5 worm cellular contexts compared by ENCODE assay signal in genomic region chrIII:10214540-10214979, ce11.
TF ChIP-seq lines count a peak whose summit lies in the region.

No protein-coding gene starts in this region.

TF ChIP-seq in whole organism, L1 larva, 84 proteins besides CTCF, POLR2A, EP300 and RAD21 (continued from another document and continues in another):
- TF ChIP-seq ets-5 (GFP tag; IDR thresholded peaks at IDR 0.05; lab: Robert Waterston, UW) (no peak), F16B12.6 (tag; optimal IDR thresholded peaks at IDR 0.05; lab: Kevin White, UChicago) (no peak), tlp-1 (tag; optimal IDR thresholded peaks at IDR 0.05; lab: Kevin White, UChicago) (no peak), tbx-2 (tag; optimal IDR thresholded peaks at IDR 0.05; lab: Kevin White, UChicago) (peak; percentile 49), jun-1 (tag; optimal IDR thresholded peaks at IDR 0.05; lab: Kevin White, UChicago) (no peak), nhr-76 (tag; optimal IDR thresholded peaks at IDR 0.05; lab: Kevin White, UChicago) (no peak), pax-3 (tag; optimal IDR thresholded peaks at IDR 0.05; lab: Kevin White, UChicago) (peak; percentile 59), efl-3 (GFP tag; optimal IDR thresholded peaks at IDR 0.05; lab: Kevin White, UChicago) (no peak), mef-2 (tag; optimal IDR thresholded peaks at IDR 0.05; lab: Kevin White, UChicago) (no peak), lin-13 (GFP tag; optimal IDR thresholded peaks at IDR 0.05; lab: Kevin White, UChicago) (no peak), swsn-7 (tag; optimal IDR thresholded peaks at IDR 0.05; lab: Kevin White, UChicago) (peak; percentile 28), mdl-1 (tag; optimal IDR thresholded peaks at IDR 0.05; lab: Kevin White, UChicago) (no peak), nhr-85 (tag; lab: Kevin White, UChicago) (peak; percentile 4), nhr-47 (tag; optimal IDR thresholded peaks at IDR 0.05; lab: Kevin White, UChicago) (peak; percentile 66), zag-1 (tag; optimal IDR thresholded peaks at IDR 0.05; lab: Kevin White, UChicago) (no peak), blmp-1 (tag; optimal IDR thresholded peaks at IDR 0.05; lab: Kevin White, UChicago) (no peak), sup-37 (GFP tag; optimal IDR thresholded peaks at IDR 0.05; lab: Kevin White, UChicago) (peak; percentile 38), C34B4.2 (tag; optimal IDR thresholded peaks at IDR 0.05; lab: Kevin White, UChicago) (no peak), mab-9 (GFP tag; IDR thresholded peaks at IDR 0.05; lab: Robert Waterston, UW) (no peak), rnt-1 (tag; optimal IDR thresholded peaks at IDR 0.05; lab: Kevin White, UChicago) (peak; percentile 48), ztf-11 (tag; optimal IDR thresholded peaks at IDR 0.05; lab: Kevin White, UChicago) (peak in 1 of 2 experiments; percentile 22), nhr-28 (tag; optimal IDR thresholded peaks at IDR 0.05; lab: Kevin White, UChicago) (no peak), nhr-71 (tag; optimal IDR thresholded peaks at IDR 0.05; lab: Kevin White, UChicago) (peak; percentile 75), skn-1 (tag; optimal IDR thresholded peaks at IDR 0.05; lab: Kevin White, UChicago) (no peak), elt-2 (tag; optimal IDR thresholded peaks at IDR 0.05; lab: Kevin White, UChicago) (peak; percentile 60), hpl-2 (GFP tag; optimal IDR thresholded peaks at IDR 0.05; lab: Kevin White, UChicago) (peak; percentile 46), dsc-1 (tag; optimal IDR thresholded peaks at IDR 0.05; lab: Kevin White, UChicago) (peak; percentile 10), ces-1 (GFP tag; optimal IDR thresholded peaks at IDR 0.05; lab: Kevin White, UChicago) (no peak)

TF ChIP-seq in whole organism, L2 larva, 48 proteins besides CTCF, POLR2A, EP300 and RAD21 (continued from another document):
- TF ChIP-seq nhr-25 (tag; optimal IDR thresholded peaks at IDR 0.05; lab: Kevin White, UChicago) (peak; percentile 59), skn-1 (tag; optimal IDR thresholded peaks at IDR 0.05; lab: Kevin White, UChicago) (no peak), elt-1 (tag; optimal IDR thresholded peaks at IDR 0.05; lab: Kevin White, UChicago) (no peak), ztf-1 (GFP tag; conservative IDR thresholded peaks at IDR 0.05; lab: Robert Waterston, UW) (no peak), zag-1 (tag; optimal IDR thresholded peaks at IDR 0.05; lab: Kevin White, UChicago) (no peak), nhr-77 (tag; optimal IDR thresholded peaks at IDR 0.05; lab: Kevin White, UChicago) (no peak), mbf-1 (tag; optimal IDR thresholded peaks at IDR 0.05; lab: Kevin White, UChicago) (no peak)

TF ChIP-seq in whole organism, L3 larva, 47 proteins besides CTCF, POLR2A, EP300 and RAD21 (continued from another document):
- TF ChIP-seq nhr-43 (tag; optimal IDR thresholded peaks at IDR 0.05; lab: Kevin White, UChicago; ENCODE audit: poor library complexity, severe bottlenecking) (peak; percentile 75), daf-12 (tag; optimal IDR thresholded peaks at IDR 0.05; lab: Kevin White, UChicago) (no peak)

TF ChIP-seq in whole organism, L4 larva, 104 proteins besides CTCF, POLR2A, EP300 and RAD21 (continued from another document):
- TF ChIP-seq lin-13 (GFP tag; optimal IDR thresholded peaks at IDR 0.05; lab: Kevin White, UChicago) (peak; percentile 43), F44E2.7 (GFP tag; IDR thresholded peaks at IDR 0.05; lab: Robert Waterston, UW) (no peak), spr-1 (tag; optimal IDR thresholded peaks at IDR 0.05; lab: Kevin White, UChicago) (peak; percentile 56), nhr-77 (tag; optimal IDR thresholded peaks at IDR 0.05; lab: Kevin White, UChicago) (peak; percentile 75), pqm-1 (tag; optimal IDR thresholded peaks at IDR 0.05; lab: Kevin White, UChicago) (no peak), lim-7 (GFP tag; IDR thresholded peaks at IDR 0.05; lab: Robert Waterston, UW) (0 out of 2 replicates have a peak, but pooled peaks have one; percentile 32), saeg-2 (GFP tag; IDR thresholded peaks at IDR 0.05; lab: Robert Waterston, UW) (0 out of 2 replicates have a peak, but pooled peaks have one; percentile 43), F10B5.3 (tag; optimal IDR thresholded peaks at IDR 0.05; lab: Kevin White, UChicago) (peak; percentile 33), madf-5 (GFP tag; IDR thresholded peaks at IDR 0.05; lab: Robert Waterston, UW) (no peak; a peak in 1 of 4 replicates), nhr-237 (tag; optimal IDR thresholded peaks at IDR 0.05; lab: Kevin White, UChicago) (no peak), Y48G9A.11 (GFP tag; IDR thresholded peaks at IDR 0.05; lab: Robert Waterston, UW) (peak; percentile 70), dmd-9 (GFP tag; IDR thresholded peaks at IDR 0.05; lab: Robert Waterston, UW) (peak; percentile 77), snpc-1.2 (GFP tag; IDR thresholded peaks at IDR 0.05; lab: Robert Waterston, UW) (0 out of 2 replicates have a peak, but pooled peaks have one; percentile 58), T26A8.4 (GFP tag; IDR thresholded peaks at IDR 0.05; lab: Robert Waterston, UW) (peak; percentile 91), spr-3 (GFP tag; optimal IDR thresholded peaks at IDR 0.05; lab: Kevin White, UChicago) (peak; percentile 80), lin-29 (GFP tag; IDR thresholded peaks at IDR 0.05; lab: Robert Waterston, UW) (no peak), ceh-44 (GFP tag; IDR thresholded peaks at IDR 0.05; lab: Robert Waterston, UW) (no peak), set-16 (GFP tag; IDR thresholded peaks at IDR 0.05; lab: Robert Waterston, UW) (peak; percentile 27; the same call in 1 of the 2 replicates), hif-1 (tag; optimal IDR thresholded peaks at IDR 0.05; lab: Kevin White, UChicago) (peak in 1 of 2 experiments; percentile 21), ama-1 (optimal IDR thresholded peaks at IDR 0.05; lab: Kevin White, UChicago) (peak; percentile 90), egl-27 (tag; optimal IDR thresholded peaks at IDR 0.05; lab: Kevin White, UChicago) (no peak), pha-4 (GFP tag; IDR thresholded peaks at IDR 0.05; lab: Robert Waterston, UW) (peak; percentile 83), pha-4 (tag; optimal IDR thresholded peaks at IDR 0.05; lab: Kevin White, UChicago) (no peak), Y75B8A.6 (GFP tag; IDR thresholded peaks at IDR 0.05; lab: Robert Waterston, UW) (peak; percentile 93), lin-1 (GFP tag; IDR thresholded peaks at IDR 0.05; lab: Robert Waterston, UW) (peak; percentile 61; the same call in 1 of the 2 replicates), dmd-6 (GFP tag; IDR thresholded peaks at IDR 0.05; lab: Robert Waterston, UW) (peak; percentile 59), nhr-76 (tag; optimal IDR thresholded peaks at IDR 0.05; lab: Kevin White, UChicago) (no peak), mep-1 (tag; optimal IDR thresholded peaks at IDR 0.05; lab: Kevin White, UChicago) (peak; percentile 87), nhr-42 (GFP tag; IDR thresholded peaks at IDR 0.05; lab: Robert Waterston, UW) (peak; percentile 71; the same call in 1 of the 2 replicates), ceh-28 (tag; optimal IDR thresholded peaks at IDR 0.05; lab: Kevin White, UChicago) (no peak), F26F4.8 (GFP tag; conservative IDR thresholded peaks at IDR 0.05; lab: Robert Waterston, UW) (0 out of 2 replicates have a peak, but pooled peaks have one; percentile 48), mes-2 (tag; optimal IDR thresholded peaks at IDR 0.05; lab: Kevin White, UChicago; ENCODE audit: poor library complexity, severe bottlenecking) (peak; percentile 49), arid-1 (GFP tag; conservative IDR thresholded peaks at IDR 0.05; lab: Robert Waterston, UW) (peak; percentile 70), hlh-30 (tag; optimal IDR thresholded peaks at IDR 0.05; lab: Kevin White, UChicago; ENCODE audit: insufficient read depth) (peak; percentile 58), D1046.2 (GFP tag; IDR thresholded peaks at IDR 0.05; lab: Robert Waterston, UW) (peak; percentile 81; the same call in 1 of the 2 replicates)

TF ChIP-seq in whole organism, young adult, 124 proteins besides CTCF, POLR2A, EP300 and RAD21 (continued from another document and continues in another):
- TF ChIP-seq egrh-3 (GFP tag; IDR thresholded peaks at IDR 0.05; lab: Robert Waterston, UW) (no peak), aptf-3 (GFP tag; IDR thresholded peaks at IDR 0.05; lab: Robert Waterston, UW) (no peak), F52B5.7 (tag; optimal IDR thresholded peaks at IDR 0.05; lab: Kevin White, UChicago) (peak; percentile 81), K11D2.4 (GFP tag; IDR thresholded peaks at IDR 0.05; lab: Robert Waterston, UW) (0 out of 2 replicates have a peak, but pooled peaks have one; percentile 55), xnd-1 (tag; optimal IDR thresholded peaks at IDR 0.05; lab: Kevin White, UChicago) (no peak), repo-1 (tag; optimal IDR thresholded peaks at IDR 0.05; lab: Kevin White, UChicago) (peak; percentile 95), B0035.1 (tag; optimal IDR thresholded peaks at IDR 0.05; lab: Kevin White, UChicago) (peak; percentile 83), zfh-2 (GFP tag; conservative IDR thresholded peaks at IDR 0.05; lab: Robert Waterston, UW) (no peak), akir-1 (GFP tag; optimal IDR thresholded peaks at IDR 0.05; lab: Kevin White, UChicago) (no peak), F22D6.2 (tag; optimal IDR thresholded peaks at IDR 0.05; lab: Kevin White, UChicago) (peak; percentile 53), ceh-79 (tag; optimal IDR thresholded peaks at IDR 0.05; lab: Kevin White, UChicago) (peak; percentile 44), dpff-1 (tag; optimal IDR thresholded peaks at IDR 0.05; lab: Kevin White, UChicago) (no peak), mcd-1 (GFP tag; IDR thresholded peaks at IDR 0.05; lab: Robert Waterston, UW) (peak; percentile 59), Y95B8A.8 (GFP tag; IDR thresholded peaks at IDR 0.05; lab: Robert Waterston, UW) (peak; percentile 79), nhr-179 (tag; optimal IDR thresholded peaks at IDR 0.05; lab: Kevin White, UChicago) (no peak), C17E4.6 (GFP tag; IDR thresholded peaks at IDR 0.05; lab: Robert Waterston, UW) (peak; percentile 28; the same call in 1 of the 2 replicates), B0019.2 (GFP tag; conservative IDR thresholded peaks at IDR 0.05; lab: Robert Waterston, UW) (no peak), dox-1 (GFP tag; IDR thresholded peaks at IDR 0.05; lab: Robert Waterston, UW) (peak; percentile 72), attf-3 (GFP tag; conservative IDR thresholded peaks at IDR 0.05; lab: Robert Waterston, UW) (0 out of 2 replicates have a peak, but pooled peaks have one; percentile 9), bed-2 (GFP tag; IDR thresholded peaks at IDR 0.05; lab: Robert Waterston, UW) (no peak), F39B2.1 (GFP tag; IDR thresholded peaks at IDR 0.05; lab: Robert Waterston, UW) (no peak), snpc-1.3 (tag; optimal IDR thresholded peaks at IDR 0.05; lab: Kevin White, UChicago; ENCODE audit: insufficient read depth) (no peak), ceh-40 (GFP tag; IDR thresholded peaks at IDR 0.05; lab: Robert Waterston, UW) (0 out of 2 replicates have a peak, but pooled peaks have one; percentile 38), Y53F4B.3 (GFP tag; IDR thresholded peaks at IDR 0.05; lab: Robert Waterston, UW) (no peak), unc-62 (GFP tag; optimal IDR thresholded peaks at IDR 0.05; lab: Kevin White, UChicago) (no peak), attf-6 (GFP tag; IDR thresholded peaks at IDR 0.05; lab: Robert Waterston, UW) (no peak), ceh-27 (GFP tag; optimal IDR thresholded peaks at IDR 0.05; lab: Kevin White, UChicago) (no peak), hmg-20 (GFP tag; IDR thresholded peaks at IDR 0.05; lab: Robert Waterston, UW) (0 out of 2 replicates have a peak, but pooled peaks have one; percentile 3), rcor-1 (GFP tag; IDR thresholded peaks at IDR 0.05; lab: Robert Waterston, UW) (peak; percentile 54), lsy-27 (tag; optimal IDR thresholded peaks at IDR 0.05; lab: Kevin White, UChicago; ENCODE audit: borderline replicate concordance, insufficient read depth) (no peak), pha-4 (tag; optimal IDR thresholded peaks at IDR 0.05; lab: Kevin White, UChicago) (no peak), him-1 (tag; optimal IDR thresholded peaks at IDR 0.05; lab: Kevin White, UChicago) (no peak), ceh-58 (GFP tag; IDR thresholded peaks at IDR 0.05; lab: Robert Waterston, UW) (0 out of 2 replicates have a peak, but pooled peaks have one; percentile 6), pbrm-1 (GFP tag; IDR thresholded peaks at IDR 0.05; lab: Robert Waterston, UW) (0 out of 2 replicates have a peak, but pooled peaks have one; percentile 59), somi-1 (GFP tag; optimal IDR thresholded peaks at IDR 0.05; lab: Kevin White, UChicago) (peak; percentile 73), unc-130 (GFP tag; optimal IDR thresholded peaks at IDR 0.05; lab: Kevin White, UChicago) (peak; percentile 21), F55B11.4 (tag; optimal IDR thresholded peaks at IDR 0.05; lab: Kevin White, UChicago; ENCODE audit: borderline replicate concordance, insufficient read depth) (no peak), atf-7 (tag; optimal IDR thresholded peaks at IDR 0.05; lab: Kevin White, UChicago) (peak; percentile 90), rpc-1 (optimal IDR thresholded peaks at IDR 0.05; lab: Kevin White, UChicago) (no peak), rpc-1 (tag; optimal IDR thresholded peaks at IDR 0.05; lab: Kevin White, UChicago) (no peak), ccch-3 (GFP tag; optimal IDR thresholded peaks at IDR 0.05; lab: Kevin White, UChicago) (no peak), ztf-3 (GFP tag; optimal IDR thresholded peaks at IDR 0.05; lab: Kevin White, UChicago) (peak; percentile 80), tbx-9 (tag; optimal IDR thresholded peaks at IDR 0.05; lab: Kevin White, UChicago; ENCODE audit: borderline replicate concordance) (no peak), hlh-26 (GFP tag; conservative IDR thresholded peaks at IDR 0.05; lab: Robert Waterston, UW) (no peak), F23B12.7 (tag; optimal IDR thresholded peaks at IDR 0.05; lab: Kevin White, UChicago; ENCODE audit: insufficient read depth) (no peak), ekl-4 (GFP tag; IDR thresholded peaks at IDR 0.05; lab: Robert Waterston, UW) (peak; percentile 82), cebp-2 (GFP tag; IDR thresholded peaks at IDR 0.05; lab: Robert Waterston, UW) (peak; percentile 52; the same call in 1 of the 2 replicates), hsf-1 (GFP tag; IDR thresholded peaks at IDR 0.05; lab: Robert Waterston, UW) (peak; percentile 58; the same call in 1 of the 2 replicates), madf-8 (GFP tag; conservative IDR thresholded peaks at IDR 0.05; lab: Robert Waterston, UW) (0 out of 2 replicates have a peak, but pooled peaks have one; percentile 13), hmg-1.2 (GFP tag; IDR thresholded peaks at IDR 0.05; lab: Robert Waterston, UW) (peak; percentile 55), tlf-1 (GFP tag; optimal IDR thresholded peaks at IDR 0.05; lab: Kevin White, UChicago) (peak; percentile 93), dpl-1 (GFP tag; optimal IDR thresholded peaks at IDR 0.05; lab: Kevin White, UChicago) (no peak), Y67H2A.10 (GFP tag; conservative IDR thresholded peaks at IDR 0.05; lab: Robert Waterston, UW) (no peak; the same call in 1 of the 2 replicates), attf-5 (GFP tag; optimal IDR thresholded peaks at IDR 0.05; lab: Kevin White, UChicago) (peak; percentile 44), ztf-22 (GFP tag; optimal IDR thresholded peaks at IDR 0.05; lab: Kevin White, UChicago) (peak; percentile 77), let-607 (tag; optimal IDR thresholded peaks at IDR 0.05; lab: Kevin White, UChicago) (peak; percentile 39 to 71), F10E7.11 (tag; optimal IDR thresholded peaks at IDR 0.05; lab: Kevin White, UChicago) (peak; percentile 75), Y56A3A.18 (GFP tag; IDR thresholded peaks at IDR 0.05; lab: Robert Waterston, UW) (peak; percentile 94), sdz-38 (tag; optimal IDR thresholded peaks at IDR 0.05; lab: Kevin White, UChicago) (no peak), let-526 (GFP tag; IDR thresholded peaks at IDR 0.05; lab: Robert Waterston, UW) (peak; percentile 87), ceh-91 (GFP tag; IDR thresholded peaks at IDR 0.05; lab: Robert Waterston, UW) (no peak), T26A5.8 (tag; optimal IDR thresholded peaks at IDR 0.05; lab: Kevin White, UChicago) (peak; percentile 22), sea-2 (GFP tag; IDR thresholded peaks at IDR 0.05; lab: Robert Waterston, UW) (no peak), gei-17 (GFP tag; optimal IDR thresholded peaks at IDR 0.05; lab: Kevin White, UChicago) (peak; percentile 49), chd-7 (tag; optimal IDR thresholded peaks at IDR 0.05; lab: Kevin White, UChicago) (peak; percentile 89)
